Worm (Caenorhabditis elegans) whole organism, midembryonic: ENCODE results near the gene lys-2.

Experiments
- T22C8.4 ChIP-seq: fragments of 200-800 bp; sonication (Bioruptor generic); IDR thresholded peaks from 2 replicates; pipeline ENCODE4 v1.3.6; 2022; ENCODE audit warnings: missing genetic modification characterization, missing compliant biosample characterization
- cog-1 ChIP-seq: sonication (generic microtip); optimal IDR thresholded peaks from 2 replicates; lab custom pipeline; 2016; ENCODE audit warnings: missing genetic modification characterization, missing compliant biosample characterization
- flt-1 ChIP-seq: fragments of 200-800 bp; sonication (Bioruptor generic); IDR thresholded peaks from 2 replicates; pipeline ENCODE4 v1.3.6; 2022; ENCODE audit warnings: missing genetic modification characterization, missing compliant biosample characterization
- klf-2 ChIP-seq: fragments of 200-800 bp; sonication (Bioruptor generic); conservative IDR thresholded peaks from 2 replicates; pipeline ENCODE4 v1.3.6; 2022; ENCODE audit warnings: missing genetic modification reagents, missing genetic modification characterization, missing compliant biosample characterization
- med-1 ChIP-seq: sonication (generic microtip); optimal IDR thresholded peaks from 2 replicates; lab custom pipeline; 2017; ENCODE audit warnings: missing genetic modification characterization, mild to moderate bottlenecking, missing compliant biosample characterization, antibody characterized with exemption, missing genetic modification reagents; ENCODE audit not compliant: insufficient read depth
- ref-1 ChIP-seq: fragments of 200-800 bp; sonication (Bioruptor generic); conservative IDR thresholded peaks from 2 replicates; pipeline ENCODE4 v1.3.6; 2022; ENCODE audit warnings: missing genetic modification reagents, missing genetic modification characterization, missing compliant biosample characterization
- tab-1 ChIP-seq: fragments of 200-800 bp; sonication (Bioruptor generic); IDR thresholded peaks from 2 replicates; pipeline ENCODE4 v1.3.6; 2022; ENCODE audit warnings: missing genetic modification characterization, missing compliant biosample characterization
- ztf-23 ChIP-seq: fragments of 200-800 bp; sonication (Bioruptor generic); IDR thresholded peaks from 2 replicates; pipeline ENCODE4 v1.3.6; 2022; ENCODE audit warnings: missing genetic modification reagents, missing genetic modification characterization, missing compliant biosample characterization
- ztf-29 ChIP-seq: fragments of 200-800 bp; sonication (Bioruptor generic); IDR thresholded peaks from 2 replicates; pipeline ENCODE4 v1.3.6; 2022; ENCODE audit warnings: missing genetic modification reagents, missing genetic modification characterization, missing compliant biosample characterization

DNA sequence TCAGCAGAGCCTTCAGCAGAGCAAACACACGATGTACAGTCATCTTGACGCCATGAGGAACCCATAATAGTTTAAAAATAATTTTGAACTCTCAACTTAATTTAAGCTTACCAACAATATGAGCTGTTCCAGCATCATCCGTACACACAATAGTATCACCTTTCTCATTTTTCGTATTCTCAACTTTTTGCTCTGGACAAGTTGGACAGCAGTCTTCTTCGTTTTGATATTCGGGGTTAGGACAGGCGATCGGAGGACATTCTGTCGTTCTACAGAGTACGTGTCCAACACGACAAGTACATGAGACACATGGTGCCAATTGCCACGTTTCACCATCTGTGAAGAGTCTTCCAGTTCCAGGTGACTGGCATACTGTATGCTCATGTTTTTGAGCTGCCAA lies 42.3 kb upstream of the lys-2 start:
- TF ChIP-seq cog-1 (tag; lab: Kevin White, UChicago) (no peak), T22C8.4 (GFP tag; lab: Robert Waterston, UW) (no peak), med-1 (GFP tag; lab: Kevin White, UChicago) (no peak), tab-1 (GFP tag; lab: Robert Waterston, UW) (no peak), ref-1 (no peak), ztf-29 (GFP tag; lab: Robert Waterston, UW) (no peak), flt-1 (GFP tag; lab: Robert Waterston, UW) (no peak), klf-2 (GFP tag; lab: Robert Waterston, UW) (no peak), ztf-23 (GFP tag; lab: Robert Waterston, UW) (no peak)
